Worm (Caenorhabditis elegans): Measurements from ENCODE around the gene srw-79.

- TF ChIP-seq hnd-1 (tag; optimal IDR thresholded peaks at IDR 0.05), result no peak
- TF ChIP-seq ceh-36 (tag; optimal IDR thresholded peaks at IDR 0.05), result no peak
- TF ChIP-seq ama-1 (optimal IDR thresholded peaks at IDR 0.05), result no peak
- no peak for TF ChIP-seq tbx-11 (GFP tag; IDR thresholded peaks at IDR 0.05)
- TF ChIP-seq ets-7 (tag; optimal IDR thresholded peaks at IDR 0.05), result no peak
- TF ChIP-seq B0310.2 (tag; optimal IDR thresholded peaks at IDR 0.05), result no peak
- TF ChIP-seq hmbx-1 (tag; optimal IDR thresholded peaks at IDR 0.05), result no peak
- no peak for TF ChIP-seq flt-1 (GFP tag; IDR thresholded peaks at IDR 0.05)
- TF ChIP-seq sea-1 (GFP tag; conservative IDR thresholded peaks at IDR 0.05), result no peak
- TF ChIP-seq aly-1 (tag; optimal IDR thresholded peaks at IDR 0.05), result no peak
These were observed 2.1 kb downstream of the srw-79 start for ce11 chrII:2948614-2949013.

Measured in whole organism, early embryonic.